Fruit fly (Drosophila melanogaster) whole organism, prepupa: ENCODE measurements around the gene Syt1.

ENCODE experiments used
- Blimp-1 ChIP-seq: fragments of 200-800 bp; sonication (Bioruptor generic); optimal IDR thresholded peaks from 3 replicates; lab custom pipeline; 2017; ENCODE audit warnings: missing biosample characterization, missing genetic modification characterization, mild to moderate bottlenecking, moderate library complexity, missing genetic modification reagents
- CG10669 ChIP-seq: fragments of 200-800 bp; sonication (Bioruptor generic); optimal IDR thresholded peaks from 3 replicates; lab custom pipeline; 2018; ENCODE audit warnings: missing biosample characterization, mild to moderate bottlenecking, missing genetic modification characterization, moderate library complexity
- CG11294 ChIP-seq: fragments of 200-800 bp; sonication (Bioruptor generic); IDR thresholded peaks from 2 replicates; pipeline ENCODE4 v1.3.6; 2022; ENCODE audit warnings: missing biosample characterization, missing genetic modification characterization
- CG11902 ChIP-seq: fragments of 200-800 bp; sonication (Bioruptor generic); optimal IDR thresholded peaks from 3 replicates; lab custom pipeline; 2016; ENCODE audit warnings: missing biosample characterization, missing genetic modification characterization
- CG15336 ChIP-seq: fragments of 200-800 bp; sonication (Bioruptor generic); IDR thresholded peaks from 2 replicates; pipeline ENCODE4 v1.3.6; 2022; ENCODE audit warnings: missing biosample characterization, missing genetic modification characterization
- CG3032 ChIP-seq: fragments of 200-800 bp; optimal IDR thresholded peaks from 2 replicates; lab custom pipeline; 2019; ENCODE audit warnings: missing biosample characterization, mild to moderate bottlenecking, missing genetic modification characterization, moderate library complexity
- CG32006 ChIP-seq: fragments of 200-800 bp; sonication (Bioruptor generic); optimal IDR thresholded peaks from 3 replicates; lab custom pipeline; 2017; ENCODE audit warnings: missing biosample characterization, mild to moderate bottlenecking, missing genetic modification characterization
- CG4318 ChIP-seq: fragments of 200-800 bp; sonication (Bioruptor generic); optimal IDR thresholded peaks from 3 replicates; lab custom pipeline; 2017; ENCODE audit warnings: missing biosample characterization, mild to moderate bottlenecking, missing genetic modification characterization
- CG6163 ChIP-seq: fragments of 200-800 bp; sonication (Bioruptor generic); IDR thresholded peaks from 3 replicates; pipeline ENCODE4 v1.3.6; 2022; ENCODE audit warnings: missing biosample characterization, missing genetic modification characterization
- CG6276 ChIP-seq: fragments of 200-800 bp; sonication (Bioruptor generic); optimal IDR thresholded peaks from 2 replicates; lab custom pipeline; 2017; ENCODE audit warnings: missing biosample characterization, mild to moderate bottlenecking, missing genetic modification characterization
- CG6808 ChIP-seq: fragments of 200-800 bp; sonication (Bioruptor generic); optimal IDR thresholded peaks from 3 replicates; lab custom pipeline; 2017; ENCODE audit warnings: missing biosample characterization, missing genetic modification characterization, mild to moderate bottlenecking, moderate library complexity, missing genetic modification reagents
- CG6854 ChIP-seq: fragments of 200-800 bp; sonication (Bioruptor generic); optimal IDR thresholded peaks from 2 replicates; lab custom pipeline; 2017; ENCODE audit warnings: missing biosample characterization, mild to moderate bottlenecking, missing genetic modification characterization
- CG7368 ChIP-seq: fragments of 200-800 bp; sonication (Bioruptor generic); optimal IDR thresholded peaks from 3 replicates; lab custom pipeline; 2016; ENCODE audit warnings: missing biosample characterization, missing genetic modification characterization
- CG8119 ChIP-seq: fragments of 200-800 bp; sonication (Bioruptor generic); IDR thresholded peaks from 3 replicates; pipeline ENCODE4 v1.3.6; 2022; ENCODE audit warnings: missing biosample characterization, missing genetic modification characterization
- CG8319 ChIP-seq: fragments of 200-800 bp; sonication (Bioruptor generic); optimal IDR thresholded peaks from 3 replicates; lab custom pipeline; 2016; ENCODE audit warnings: missing biosample characterization, missing genetic modification characterization
- CG8632 ChIP-seq: fragments of 200-800 bp; sonication (Bioruptor generic); optimal IDR thresholded peaks from 3 replicates; lab custom pipeline; 2016; ENCODE audit warnings: missing biosample characterization, missing genetic modification characterization
- CG9139 ChIP-seq: fragments of 200-800 bp; sonication (Bioruptor generic); optimal IDR thresholded peaks from 3 replicates; lab custom pipeline; 2017; ENCODE audit warnings: missing biosample characterization, mild to moderate bottlenecking, missing genetic modification characterization
- Eip75B ChIP-seq: fragments of 200-800 bp; sonication (Bioruptor generic); optimal IDR thresholded peaks from 3 replicates; lab custom pipeline; 2016; ENCODE audit warnings: missing biosample characterization, missing genetic modification characterization
- Eip78C ChIP-seq: fragments of 200-800 bp; sonication (Bioruptor generic); peaks from one replicate; lab custom pipeline; 2016; ENCODE audit warnings: missing biosample characterization, missing genetic modification characterization
- Eip93F ChIP-seq: fragments of 200-800 bp; sonication (Bioruptor generic); optimal IDR thresholded peaks from 2 replicates; lab custom pipeline; 2016; ENCODE audit warnings: missing biosample characterization, mild to moderate bottlenecking, missing genetic modification characterization
- Ets21C ChIP-seq: fragments of 200-800 bp; sonication (Bioruptor generic); optimal IDR thresholded peaks from 3 replicates; lab custom pipeline; 2016; ENCODE audit warnings: missing biosample characterization, missing genetic modification characterization
- Hr38 ChIP-seq: sonication (Bioruptor generic); optimal IDR thresholded peaks from 2 replicates; lab custom pipeline; 2016; ENCODE audit warnings: missing biosample characterization, missing genetic modification characterization
- Hr39 ChIP-seq: fragments of 200-800 bp; sonication (Bioruptor generic); optimal IDR thresholded peaks from 2 replicates; lab custom pipeline; 2016; ENCODE audit warnings: missing biosample characterization, missing genetic modification characterization
- Met ChIP-seq: fragments of 200-800 bp; sonication (Bioruptor generic); optimal IDR thresholded peaks from 3 replicates; lab custom pipeline; 2016; ENCODE audit warnings: missing biosample characterization, missing genetic modification characterization
- OdsH ChIP-seq: fragments of 200-800 bp; sonication (Bioruptor generic); optimal IDR thresholded peaks from 3 replicates; lab custom pipeline; 2016; ENCODE audit warnings: missing biosample characterization, missing genetic modification characterization
- Smox ChIP-seq: fragments of 200-800 bp; sonication (Bioruptor generic); optimal IDR thresholded peaks from 3 replicates; lab custom pipeline; 2016; ENCODE audit warnings: missing biosample characterization, missing genetic modification characterization
- Sox102F ChIP-seq: fragments of 200-800 bp; sonication (Bioruptor generic); optimal IDR thresholded peaks from 2 replicates; lab custom pipeline; 2016; ENCODE audit warnings: missing biosample characterization, mild to moderate bottlenecking, missing genetic modification characterization
- Sox15 ChIP-seq: fragments of 200-800 bp; sonication (Bioruptor generic); optimal IDR thresholded peaks from 3 replicates; lab custom pipeline; 2016; ENCODE audit warnings: missing biosample characterization, missing genetic modification characterization
- achi ChIP-seq: fragments of 200-800 bp; sonication (Bioruptor generic); optimal IDR thresholded peaks from 3 replicates; lab custom pipeline; 2016; ENCODE audit warnings: missing biosample characterization, missing genetic modification characterization
- acj6 ChIP-seq: fragments of 200-800 bp; sonication (Bioruptor generic); optimal IDR thresholded peaks from 3 replicates; lab custom pipeline; 2016; ENCODE audit warnings: missing biosample characterization, missing genetic modification characterization
- dac ChIP-seq: fragments of 200-800 bp; sonication (Bioruptor generic); optimal IDR thresholded peaks from 2 replicates; lab custom pipeline; 2017; ENCODE audit warnings: missing biosample characterization, mild to moderate bottlenecking, missing genetic modification characterization
- dsx ChIP-seq: fragments of 200-800 bp; optimal IDR thresholded peaks from 3 replicates; lab custom pipeline; 2019; ENCODE audit warnings: missing biosample characterization, mild to moderate bottlenecking, missing genetic modification characterization, moderate library complexity; ENCODE audit not compliant: poor library complexity, severe bottlenecking
- eg ChIP-seq: fragments of 200-800 bp; sonication (Bioruptor generic); IDR thresholded peaks from 3 replicates; pipeline ENCODE4 v1.3.6; 2022; ENCODE audit warnings: missing biosample characterization, missing genetic modification characterization
- esn ChIP-seq: fragments of 200-800 bp; sonication (Bioruptor generic); optimal IDR thresholded peaks from 2 replicates; lab custom pipeline; 2016; ENCODE audit warnings: missing biosample characterization, mild to moderate bottlenecking, missing genetic modification characterization, moderate library complexity
- fd59A ChIP-seq: fragments of 200-800 bp; sonication (Bioruptor generic); optimal IDR thresholded peaks from 2 replicates; lab custom pipeline; 2017; ENCODE audit warnings: missing biosample characterization, mild to moderate bottlenecking, missing genetic modification characterization, missing genetic modification reagents
- fd85E ChIP-seq: fragments of 200-800 bp; sonication (Bioruptor generic); optimal IDR thresholded peaks from 3 replicates; lab custom pipeline; 2016; ENCODE audit warnings: missing biosample characterization, missing genetic modification characterization
- fkh ChIP-seq: fragments of 200-800 bp; sonication (Bioruptor generic); optimal IDR thresholded peaks from 3 replicates; lab custom pipeline; 2017; ENCODE audit warnings: missing biosample characterization, mild to moderate bottlenecking, missing genetic modification characterization, moderate library complexity
- lz ChIP-seq: fragments of 200-800 bp; sonication (Bioruptor generic); optimal IDR thresholded peaks from 3 replicates; lab custom pipeline; 2016; ENCODE audit warnings: missing biosample characterization, missing genetic modification characterization
- net ChIP-seq: fragments of 200-800 bp; sonication (Bioruptor generic); optimal IDR thresholded peaks from 3 replicates; lab custom pipeline; 2016; ENCODE audit warnings: missing biosample characterization, missing genetic modification characterization
- pdm3 ChIP-seq: fragments of 200-800 bp; sonication (Bioruptor generic); optimal IDR thresholded peaks from 3 replicates; lab custom pipeline; 2016; ENCODE audit warnings: missing biosample characterization, missing genetic modification characterization
- salr ChIP-seq, 2 experiments: fragments of 200-800 bp; sonication (Bioruptor generic); optimal IDR thresholded peaks; 3 replicates each; lab custom pipeline; 2016 to 2018; ENCODE audit warnings: missing biosample characterization in 2 of 2, missing genetic modification characterization in 2 of 2, mild to moderate bottlenecking in 1 of 2
- spab ChIP-seq: fragments of 200-800 bp; sonication (Bioruptor generic); optimal IDR thresholded peaks from 2 replicates; lab custom pipeline; 2017; ENCODE audit warnings: missing biosample characterization, mild to moderate bottlenecking, missing genetic modification characterization, missing genetic modification reagents
- ss ChIP-seq, 2 experiments: fragments of 200-800 bp; sonication (Bioruptor generic); optimal IDR thresholded peaks; 2 replicates in 1 of 2; 3 replicates in 1 of 2; lab custom pipeline; 2017 to 2018; ENCODE audit warnings: mild to moderate bottlenecking in 2 of 2, missing biosample characterization in 2 of 2, missing genetic modification characterization in 2 of 2, moderate library complexity in 1 of 2
- topi ChIP-seq: fragments of 200-800 bp; sonication (Bioruptor generic); optimal IDR thresholded peaks from 3 replicates; lab custom pipeline; 2016; ENCODE audit warnings: missing biosample characterization, missing genetic modification characterization
- vri ChIP-seq: fragments of 200-800 bp; sonication (Bioruptor generic); optimal IDR thresholded peaks from 3 replicates; lab custom pipeline; 2016; ENCODE audit warnings: missing biosample characterization, mild to moderate bottlenecking, missing genetic modification characterization

Gene Syt1

dm6 chr2L:2839850-2840249 lies 40.1 kb upstream of the Syt1 start, which contains the start of gene CG2975:
TSS of gene CG2975 (plus strand) at chr2L:2840124.
- TF ChIP-seq dsx (GFP tag; lab: Kevin White, UChicago), result no peak
- TF ChIP-seq ss (GFP tag; optimal IDR thresholded peaks at IDR 0.05; lab: Kevin White, UChicago), result peak in 1 of 2 experiments; percentile 28

dm6 chr2L:2837742-2838461 lies 38.1 kb upstream of the Syt1 start, which contains the start of the genes CG3119 and Cpr23B:
TSS of gene CG3119 (minus strand) at chr2L:2837833.
TSS of gene Cpr23B (plus strand) at chr2L:2838411.
- TF ChIP-seq CG6276, result no peak
- TF ChIP-seq pdm3, result no peak
- no peak for TF ChIP-seq Ets21C (GFP tag; lab: Kevin White, UChicago)
- TF ChIP-seq CG6808 (GFP tag; lab: Kevin White, UChicago), result no peak
- no peak for TF ChIP-seq CG32006 (GFP tag; lab: Kevin White, UChicago)
- no peak for TF ChIP-seq CG11294 (GFP tag; lab: Robert Waterston, UW)
- TF ChIP-seq CG15336, result no peak
- TF ChIP-seq CG8632, result no peak
- no peak for TF ChIP-seq salr (GFP tag; optimal IDR thresholded peaks at IDR 0.05; lab: Kevin White, UChicago)
- TF ChIP-seq topi (GFP tag; lab: Kevin White, UChicago), result no peak
- TF ChIP-seq CG11902 (GFP tag; lab: Kevin White, UChicago), result no peak
- TF ChIP-seq Eip75B, result no peak
- no peak for TF ChIP-seq dac (GFP tag; lab: Kevin White, UChicago)
- no peak for TF ChIP-seq Smox

- TF ChIP-seq fd59A (GFP tag; lab: Kevin White, UChicago) (peak; percentile 97), Met (GFP tag; lab: Kevin White, UChicago) (peak; percentile 91), CG9139 (GFP tag; lab: Kevin White, UChicago) (peak; percentile 87), lz (GFP tag; lab: Kevin White, UChicago) (peak; percentile 92), Ets21C (GFP tag; lab: Kevin White, UChicago) (peak; percentile 71), CG15336 (peak; percentile 90), esn (GFP tag; lab: Kevin White, UChicago) (peak; percentile 96), Hr39 (GFP tag; lab: Kevin White, UChicago) (peak; percentile 85), OdsH (GFP tag; lab: Kevin White, UChicago) (peak; percentile 95), salr (GFP tag; optimal IDR thresholded peaks at IDR 0.05; lab: Kevin White, UChicago) (peak; percentile 67 to 98), CG11294 (GFP tag; lab: Robert Waterston, UW) (peak; percentile 65; the same call in 1 of the 2 replicates), fd85E (GFP tag; lab: Kevin White, UChicago) (peak; percentile 77), fkh (GFP tag; lab: Kevin White, UChicago) (peak; percentile 38), CG6854 (GFP tag; lab: Kevin White, UChicago) (peak; percentile 84), Sox15 (GFP tag; lab: Kevin White, UChicago) (peak; percentile 88), CG6276 (peak; percentile 96), Eip78C (GFP tag; lab: Kevin White, UChicago) (peak; percentile 99), acj6 (GFP tag; lab: Kevin White, UChicago) (peak; percentile 95), Sox102F (GFP tag; lab: Kevin White, UChicago) (peak; percentile 90), vri (GFP tag; lab: Kevin White, UChicago) (peak; percentile 78), pdm3 (peak; percentile 89), Eip93F (GFP tag; lab: Kevin White, UChicago) (peak; percentile 84), achi (peak; percentile 94), CG8319 (GFP tag; lab: Kevin White, UChicago) (peak; percentile 81), CG3032 (tag; lab: Kevin White, UChicago) (peak; percentile 95), CG7368 (GFP tag; lab: Kevin White, UChicago) (peak; percentile 75), eg (GFP tag; lab: Robert Waterston, UW) (peak; percentile 81), CG32006 (GFP tag; lab: Kevin White, UChicago) (peak; percentile 98), spab (GFP tag; lab: Kevin White, UChicago) (peak; percentile 97), CG11902 (GFP tag; lab: Kevin White, UChicago) (peak; percentile 82), net (peak; percentile 94), CG4318 (peak; percentile 95), CG6163 (GFP tag; lab: Robert Waterston, UW) (peak; percentile 81), CG8119 (GFP tag; lab: Robert Waterston, UW) (peak; percentile 94), Blimp-1 (peak; percentile 71), Hr38 (GFP tag; lab: Kevin White, UChicago) (no peak), CG10669 (GFP tag; lab: Kevin White, UChicago) (peak; percentile 92), CG6808 (GFP tag; lab: Kevin White, UChicago) (peak; percentile 97)
Observed at dm6 chr2L:2830341-2830800, 30.6 kb upstream of the Syt1 start.
